Fruit fly (Drosophila melanogaster): ENCODE data around the gene CG13896.

DNA sequence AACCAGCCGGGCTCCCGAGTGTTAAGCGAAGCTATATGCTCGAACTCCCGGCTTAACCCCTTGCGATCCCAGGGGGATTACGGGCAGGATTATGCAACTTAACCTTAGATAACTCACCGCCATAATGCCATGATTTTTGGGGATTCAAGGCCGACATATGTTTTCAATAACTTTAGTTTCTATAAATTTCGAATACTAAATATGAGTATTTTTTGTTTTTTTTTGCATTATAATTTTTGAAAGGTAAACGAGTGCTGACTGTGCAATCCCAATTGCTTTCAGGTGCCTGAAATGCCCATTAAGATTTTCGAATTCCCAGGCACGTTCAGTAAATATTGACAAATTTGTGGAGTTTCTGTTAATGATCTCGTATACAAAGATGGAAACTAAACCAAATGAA is 43.6 kb upstream of the CG13896 start, which contains the start of gene hng3:
- TF ChIP-seq Myc (optimal IDR thresholded peaks at IDR 0.05) (no peak), psq (optimal IDR thresholded peaks at IDR 0.05) (no peak), ttk (optimal IDR thresholded peaks at IDR 0.05) (no peak)
